Worm (Caenorhabditis elegans): ENCODE measurements around the gene trr-1.
A peak's percentile ranks its signal among the peaks of the same experiment; 100 is the strongest.

The trr-1 gene

DNA sequence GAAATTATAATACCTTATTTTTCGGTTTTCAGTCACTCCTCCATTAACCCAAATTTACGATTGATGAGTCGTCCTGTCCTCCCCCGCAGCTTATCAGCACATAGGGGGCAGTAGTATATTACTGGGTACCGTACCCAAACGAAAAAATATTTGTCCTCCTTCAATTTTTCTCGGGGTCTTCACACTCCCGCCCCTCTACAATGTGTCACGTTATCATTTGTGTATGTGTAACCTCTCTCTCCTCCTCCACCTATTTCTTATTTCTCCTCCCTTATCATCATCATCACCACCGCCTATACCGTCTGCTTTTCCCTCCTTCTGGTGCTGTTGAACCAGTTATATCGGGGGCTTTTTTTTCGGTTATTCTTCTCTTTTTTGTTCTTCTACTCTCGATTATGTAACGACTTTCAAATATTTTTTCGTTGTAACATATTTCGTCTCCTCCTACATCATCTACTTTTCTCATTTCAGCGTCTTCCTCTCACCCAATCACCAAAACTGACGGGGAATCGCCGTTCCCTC, 29.4 kb downstream of the trr-1 start, which contains the start of gene ghi-1:
ghi-1 (plus strand) TSS at position 472 of the 522 bp plus-strand sequence.
- TF ChIP-seq aly-2 (tag; optimal IDR thresholded peaks at IDR 0.05), result no peak
- no peak for TF ChIP-seq F13H6.1 (tag; optimal IDR thresholded peaks at IDR 0.05)
- no peak for TF ChIP-seq nhr-12 (tag; optimal IDR thresholded peaks at IDR 0.05)
- TF ChIP-seq ceh-82 (tag; optimal IDR thresholded peaks at IDR 0.05), result no peak
- TF ChIP-seq lin-11 (tag; optimal IDR thresholded peaks at IDR 0.05), result no peak
- peak; percentile 19 for TF ChIP-seq sma-9 (GFP tag; optimal IDR thresholded peaks at IDR 0.05)
- no peak for TF ChIP-seq sma-9 (tag; optimal IDR thresholded peaks at IDR 0.05)
- TF ChIP-seq sem-4 (tag; optimal IDR thresholded peaks at IDR 0.05), result no peak
- no peak for TF ChIP-seq lin-13 (GFP tag; optimal IDR thresholded peaks at IDR 0.05)
- peak; percentile 54 for TF ChIP-seq fos-1 (tag; optimal IDR thresholded peaks at IDR 0.05)
- no peak for TF ChIP-seq ceh-16 (tag; optimal IDR thresholded peaks at IDR 0.05)
- TF ChIP-seq elt-1 (tag; optimal IDR thresholded peaks at IDR 0.05), result no peak
- no peak for TF ChIP-seq Y55F3AM.14 (GFP tag; optimal IDR thresholded peaks at IDR 0.05)
- TF ChIP-seq peb-1 (tag; optimal IDR thresholded peaks at IDR 0.05), result no peak
- peak; percentile 11 for TF ChIP-seq nhr-25 (tag; optimal IDR thresholded peaks at IDR 0.05)
- TF ChIP-seq mab-5 (tag; optimal IDR thresholded peaks at IDR 0.05), result no peak
- no peak for TF ChIP-seq egl-27 (tag; optimal IDR thresholded peaks at IDR 0.05)
- TF ChIP-seq ZK546.5 (tag; optimal IDR thresholded peaks at IDR 0.05), result no peak
- no peak for TF ChIP-seq unc-55 (GFP tag; optimal IDR thresholded peaks at IDR 0.05)
- no peak for TF ChIP-seq ztf-11 (tag; optimal IDR thresholded peaks at IDR 0.05)
- TF ChIP-seq ama-1 (optimal IDR thresholded peaks at IDR 0.05), result no peak
- peak; percentile 8 for TF ChIP-seq sma-3 (GFP tag; optimal IDR thresholded peaks at IDR 0.05)
- TF ChIP-seq dmd-4 (tag; optimal IDR thresholded peaks at IDR 0.05), result no peak
- TF ChIP-seq mdl-1 (tag; optimal IDR thresholded peaks at IDR 0.05), result no peak
- no peak for TF ChIP-seq C34F6.9 (tag; optimal IDR thresholded peaks at IDR 0.05)

DNA sequence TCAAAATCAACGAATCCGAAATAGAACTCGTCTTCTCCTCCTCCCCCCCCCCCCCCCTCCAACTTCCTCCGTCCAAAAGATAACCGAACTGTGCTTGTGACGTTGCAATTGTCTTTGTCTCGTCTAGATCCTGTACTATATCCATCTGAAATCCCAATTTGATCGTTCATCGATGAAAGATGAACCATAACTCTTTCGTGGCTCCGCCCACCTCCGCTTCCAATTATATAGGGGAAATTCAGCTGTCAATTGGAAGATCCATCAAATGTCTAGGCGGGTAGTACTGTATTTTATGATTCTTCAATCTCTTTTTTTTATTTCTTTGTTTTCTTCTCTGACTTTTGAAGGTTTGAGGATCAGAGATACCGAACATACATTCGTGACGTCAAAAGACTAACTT, 30.3 kb downstream of the trr-1 start:
- TF ChIP-seq sma-9 (GFP tag; optimal IDR thresholded peaks at IDR 0.05) (peak; percentile 4), sma-9 (tag; optimal IDR thresholded peaks at IDR 0.05) (no peak), gmeb-1 (tag; optimal IDR thresholded peaks at IDR 0.05) (no peak)

DNA sequence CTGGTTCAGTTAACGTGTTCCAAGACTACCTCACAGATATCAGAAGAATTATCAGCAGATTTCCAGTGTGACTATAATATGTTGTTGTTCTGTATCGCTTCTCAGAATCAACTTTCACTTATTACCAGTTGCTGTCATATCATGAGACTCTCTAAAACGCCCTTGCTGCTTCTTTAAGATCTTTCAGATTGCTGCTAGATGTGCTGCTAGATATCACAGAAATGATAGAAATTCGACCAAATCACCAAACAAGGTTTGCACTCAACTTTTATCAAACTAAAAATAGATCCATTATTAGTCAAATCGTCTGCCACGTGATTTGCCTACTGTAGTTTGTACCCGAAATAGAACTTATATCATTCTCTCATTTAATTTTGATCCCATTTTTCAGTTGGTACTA, 31.2 kb downstream of the trr-1 start:
- TF ChIP-seq nhr-25 (tag; optimal IDR thresholded peaks at IDR 0.05) (peak; percentile 2), C34F6.9 (tag; optimal IDR thresholded peaks at IDR 0.05) (no peak), peb-1 (tag; optimal IDR thresholded peaks at IDR 0.05) (no peak), sma-3 (GFP tag; optimal IDR thresholded peaks at IDR 0.05) (peak; percentile 10)

ce11 chrII:11642736-11643135, 33.0 kb downstream of the trr-1 start:
- no peak for TF ChIP-seq nhr-237 (tag; optimal IDR thresholded peaks at IDR 0.05)
- no peak for TF ChIP-seq sem-4 (tag; optimal IDR thresholded peaks at IDR 0.05)
- TF ChIP-seq snpc-4 (tag; optimal IDR thresholded peaks at IDR 0.05), result no peak
- TF ChIP-seq unc-55 (GFP tag; optimal IDR thresholded peaks at IDR 0.05), result no peak
- TF ChIP-seq nhr-11 (tag; optimal IDR thresholded peaks at IDR 0.05), result no peak
- no peak for TF ChIP-seq lin-13 (GFP tag; optimal IDR thresholded peaks at IDR 0.05)
- no peak for TF ChIP-seq skn-1 (tag; optimal IDR thresholded peaks at IDR 0.05)
- TF ChIP-seq gmeb-1 (tag; optimal IDR thresholded peaks at IDR 0.05), result no peak
- TF ChIP-seq Y55F3AM.14 (GFP tag; optimal IDR thresholded peaks at IDR 0.05), result no peak
- no peak for TF ChIP-seq mdl-1 (tag; optimal IDR thresholded peaks at IDR 0.05)

- TF ChIP-seq nhr-10 (tag; optimal IDR thresholded peaks at IDR 0.05) (no peak), ZK546.5 (tag; optimal IDR thresholded peaks at IDR 0.05) (no peak), sma-9 (GFP tag; optimal IDR thresholded peaks at IDR 0.05) (peak; percentile 75), sma-9 (tag; optimal IDR thresholded peaks at IDR 0.05) (no peak), nhr-25 (tag; optimal IDR thresholded peaks at IDR 0.05) (peak; percentile 69), ztf-11 (tag; optimal IDR thresholded peaks at IDR 0.05) (no peak), ztf-4 (tag; optimal IDR thresholded peaks at IDR 0.05) (no peak), nhr-237 (tag; optimal IDR thresholded peaks at IDR 0.05) (no peak), aly-2 (tag; optimal IDR thresholded peaks at IDR 0.05) (no peak), nhr-11 (tag; optimal IDR thresholded peaks at IDR 0.05) (no peak), elt-1 (tag; optimal IDR thresholded peaks at IDR 0.05) (no peak), C34F6.9 (tag; optimal IDR thresholded peaks at IDR 0.05) (no peak), ceh-16 (tag; optimal IDR thresholded peaks at IDR 0.05) (no peak), R02D3.7 (tag; optimal IDR thresholded peaks at IDR 0.05) (no peak), fos-1 (tag; optimal IDR thresholded peaks at IDR 0.05) (no peak), blmp-1 (tag; optimal IDR thresholded peaks at IDR 0.05; ENCODE audit: insufficient read depth) (peak; percentile 38), dmd-4 (tag; optimal IDR thresholded peaks at IDR 0.05) (no peak), snpc-4 (tag; optimal IDR thresholded peaks at IDR 0.05) (no peak), sma-3 (GFP tag; optimal IDR thresholded peaks at IDR 0.05) (peak; percentile 86), unc-39 (tag; optimal IDR thresholded peaks at IDR 0.05) (no peak), ceh-82 (tag; optimal IDR thresholded peaks at IDR 0.05) (no peak), unc-62 (GFP tag; optimal IDR thresholded peaks at IDR 0.05) (no peak), mbf-1 (tag; optimal IDR thresholded peaks at IDR 0.05) (no peak), alr-1 (tag; optimal IDR thresholded peaks at IDR 0.05) (no peak), skn-1 (tag; optimal IDR thresholded peaks at IDR 0.05) (no peak), egl-27 (tag; optimal IDR thresholded peaks at IDR 0.05) (peak; percentile 39), ama-1 (optimal IDR thresholded peaks at IDR 0.05) (peak; percentile 33), nhr-129 (tag; optimal IDR thresholded peaks at IDR 0.05) (no peak), sem-4 (tag; optimal IDR thresholded peaks at IDR 0.05) (no peak), lin-13 (GFP tag; optimal IDR thresholded peaks at IDR 0.05) (no peak), ztf-1 (GFP tag; conservative IDR thresholded peaks at IDR 0.05) (no peak), nhr-77 (tag; optimal IDR thresholded peaks at IDR 0.05) (no peak), mab-5 (tag; optimal IDR thresholded peaks at IDR 0.05) (no peak), zag-1 (tag; optimal IDR thresholded peaks at IDR 0.05) (no peak)
These were observed 33.7 kb downstream of the trr-1 start for ce11 chrII:11642025-11642424.

Data from whole organism, L2 larva.